4 worm cellular contexts compared by ENCODE assay signal in the genomic region with DNA sequence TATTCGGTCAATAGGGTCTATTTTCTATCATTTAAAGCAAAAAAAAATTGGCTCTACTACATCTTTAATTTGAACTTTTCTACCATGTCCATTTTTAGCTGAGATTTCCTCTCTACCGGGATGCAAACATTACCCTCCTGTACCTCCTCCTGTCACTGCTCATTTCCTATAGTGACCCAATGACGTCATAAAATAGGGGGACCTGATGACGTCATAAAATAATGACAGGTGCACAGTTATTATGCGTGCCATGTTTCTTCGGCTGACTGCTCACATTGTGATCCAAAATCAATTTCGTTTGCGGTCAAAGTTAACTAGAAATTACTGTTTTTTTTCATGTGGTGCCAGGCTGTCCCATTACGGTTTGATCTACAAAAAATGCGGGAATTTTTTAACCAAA.
TF ChIP-seq lines count a peak whose summit lies in the region.

No protein-coding gene starts in this region.

TF ChIP-seq in whole organism, early embryonic, 17 proteins besides CTCF, POLR2A, EP300 and RAD21:
- TF ChIP-seq sea-1 (GFP tag; conservative IDR thresholded peaks at IDR 0.05; lab: Robert Waterston, UW) (no peak), B0310.2 (tag; optimal IDR thresholded peaks at IDR 0.05; lab: Kevin White, UChicago) (peak; percentile 7)
TF ChIP-seq in whole organism, early embryonic: peak in this region for 1.

TF ChIP-seq in whole organism, late embryonic, 69 proteins besides CTCF, POLR2A, EP300 and RAD21:
- TF ChIP-seq sox-2 (GFP tag; IDR thresholded peaks at IDR 0.05; lab: Robert Waterston, UW) (no peak), tbx-7 (tag; optimal IDR thresholded peaks at IDR 0.05; lab: Kevin White, UChicago) (no peak), ceh-31 (tag; optimal IDR thresholded peaks at IDR 0.05; lab: Kevin White, UChicago) (peak; percentile 32)

TF ChIP-seq in whole organism, mixed stage, embryonic, 35 proteins besides CTCF, POLR2A, EP300 and RAD21:
- TF ChIP-seq ceh-39 (tag; optimal IDR thresholded peaks at IDR 0.05; lab: Kevin White, UChicago) (peak; percentile 15), mep-1 (tag; optimal IDR thresholded peaks at IDR 0.05; lab: Kevin White, UChicago) (no peak), zip-8 (tag; optimal IDR thresholded peaks at IDR 0.05; lab: Kevin White, UChicago) (peak; percentile 98), nhr-2 (tag; optimal IDR thresholded peaks at IDR 0.05; lab: Kevin White, UChicago) (peak; percentile 22), ceh-43 (GFP tag; optimal IDR thresholded peaks at IDR 0.05; lab: Kevin White, UChicago) (no peak), tbx-8 (GFP tag; optimal IDR thresholded peaks at IDR 0.05; lab: Kevin White, UChicago) (no peak), drap-1 (GFP tag; optimal IDR thresholded peaks at IDR 0.05; lab: Kevin White, UChicago) (no peak), ceh-83 (GFP tag; optimal IDR thresholded peaks at IDR 0.05; lab: Kevin White, UChicago) (no peak), nhr-28 (tag; optimal IDR thresholded peaks at IDR 0.05; lab: Kevin White, UChicago) (no peak), unc-62 (GFP tag; optimal IDR thresholded peaks at IDR 0.05; lab: Kevin White, UChicago) (peak; percentile 33), lsy-2 (tag; optimal IDR thresholded peaks at IDR 0.05; lab: Kevin White, UChicago) (no peak), blmp-1 (tag; optimal IDR thresholded peaks at IDR 0.05; lab: Kevin White, UChicago) (no peak), elt-3 (tag; optimal IDR thresholded peaks at IDR 0.05; lab: Kevin White, UChicago) (no peak), cnd-1 (tag; optimal IDR thresholded peaks at IDR 0.05; lab: Kevin White, UChicago) (peak; percentile 27), ztf-11 (tag; optimal IDR thresholded peaks at IDR 0.05; lab: Kevin White, UChicago) (peak; percentile 44), elt-1 (tag; optimal IDR thresholded peaks at IDR 0.05; lab: Kevin White, UChicago; ENCODE audit: borderline replicate concordance, insufficient read depth) (no peak), ces-1 (GFP tag; optimal IDR thresholded peaks at IDR 0.05; lab: Kevin White, UChicago) (no peak)

TF ChIP-seq in whole organism, young adult, 124 proteins besides CTCF, POLR2A, EP300 and RAD21:
- TF ChIP-seq cebp-2 (GFP tag; IDR thresholded peaks at IDR 0.05; lab: Robert Waterston, UW): no peak
- TF ChIP-seq atf-7 (tag; optimal IDR thresholded peaks at IDR 0.05; lab: Kevin White, UChicago): peak; percentile 6
